Fruit fly (Drosophila melanogaster) whole organism, prepupa: ENCODE measurements around the gene CG7320.
A peak's percentile ranks its signal among the peaks of the same experiment; 100 is the strongest.

Experiments
- Blimp-1 ChIP-seq: fragments of 200-800 bp; sonication (Bioruptor generic); optimal IDR thresholded peaks from 3 replicates; lab custom pipeline; 2017; ENCODE audit warnings: missing biosample characterization, missing genetic modification characterization, mild to moderate bottlenecking, moderate library complexity, missing genetic modification reagents
- CG10669 ChIP-seq: fragments of 200-800 bp; sonication (Bioruptor generic); optimal IDR thresholded peaks from 3 replicates; lab custom pipeline; 2018; ENCODE audit warnings: missing biosample characterization, mild to moderate bottlenecking, missing genetic modification characterization, moderate library complexity
- CG11294 ChIP-seq: fragments of 200-800 bp; sonication (Bioruptor generic); IDR thresholded peaks from 2 replicates; pipeline ENCODE4 v1.3.6; 2022; ENCODE audit warnings: missing biosample characterization, missing genetic modification characterization
- CG11762 ChIP-seq: fragments of 200-800 bp; sonication (Bioruptor generic); optimal IDR thresholded peaks from 3 replicates; lab custom pipeline; 2016; ENCODE audit warnings: missing biosample characterization, missing genetic modification characterization; ENCODE audit not compliant: insufficient read depth
- CG1621 ChIP-seq: fragments of 200-800 bp; sonication (Bioruptor generic); optimal IDR thresholded peaks from 3 replicates; lab custom pipeline; 2018; ENCODE audit warnings: missing biosample characterization, mild to moderate bottlenecking, missing genetic modification characterization
- CG16779 ChIP-seq: fragments of 200-800 bp; sonication (Bioruptor generic); optimal IDR thresholded peaks from 3 replicates; lab custom pipeline; 2017; ENCODE audit warnings: missing biosample characterization, mild to moderate bottlenecking, missing genetic modification characterization
- CG3032 ChIP-seq: fragments of 200-800 bp; optimal IDR thresholded peaks from 2 replicates; lab custom pipeline; 2019; ENCODE audit warnings: missing biosample characterization, mild to moderate bottlenecking, missing genetic modification characterization, moderate library complexity
- CG34406 ChIP-seq: fragments of 200-800 bp; sonication (Bioruptor generic); optimal IDR thresholded peaks from 3 replicates; lab custom pipeline; 2016; ENCODE audit warnings: missing biosample characterization, missing genetic modification characterization
- CG3919 ChIP-seq: fragments of 200-800 bp; sonication (Bioruptor generic); optimal IDR thresholded peaks from 3 replicates; lab custom pipeline; 2016; ENCODE audit warnings: missing biosample characterization, missing genetic modification characterization
- CG4318 ChIP-seq: fragments of 200-800 bp; sonication (Bioruptor generic); optimal IDR thresholded peaks from 3 replicates; lab custom pipeline; 2017; ENCODE audit warnings: missing biosample characterization, mild to moderate bottlenecking, missing genetic modification characterization
- CG6163 ChIP-seq: fragments of 200-800 bp; sonication (Bioruptor generic); IDR thresholded peaks from 3 replicates; pipeline ENCODE4 v1.3.6; 2022; ENCODE audit warnings: missing biosample characterization, missing genetic modification characterization
- CG6276 ChIP-seq: fragments of 200-800 bp; sonication (Bioruptor generic); optimal IDR thresholded peaks from 2 replicates; lab custom pipeline; 2017; ENCODE audit warnings: missing biosample characterization, mild to moderate bottlenecking, missing genetic modification characterization
- CG6792 ChIP-seq: fragments of 200-800 bp; sonication (Bioruptor generic); optimal IDR thresholded peaks from 3 replicates; lab custom pipeline; 2016; ENCODE audit warnings: missing biosample characterization, missing genetic modification characterization
- CG6808 ChIP-seq: fragments of 200-800 bp; sonication (Bioruptor generic); optimal IDR thresholded peaks from 3 replicates; lab custom pipeline; 2017; ENCODE audit warnings: missing biosample characterization, missing genetic modification characterization, mild to moderate bottlenecking, moderate library complexity, missing genetic modification reagents
- CG6854 ChIP-seq: fragments of 200-800 bp; sonication (Bioruptor generic); optimal IDR thresholded peaks from 2 replicates; lab custom pipeline; 2017; ENCODE audit warnings: missing biosample characterization, mild to moderate bottlenecking, missing genetic modification characterization
- CG8319 ChIP-seq: fragments of 200-800 bp; sonication (Bioruptor generic); optimal IDR thresholded peaks from 3 replicates; lab custom pipeline; 2016; ENCODE audit warnings: missing biosample characterization, missing genetic modification characterization
- CG9139 ChIP-seq: fragments of 200-800 bp; sonication (Bioruptor generic); optimal IDR thresholded peaks from 3 replicates; lab custom pipeline; 2017; ENCODE audit warnings: missing biosample characterization, mild to moderate bottlenecking, missing genetic modification characterization
- Eip75B ChIP-seq: fragments of 200-800 bp; sonication (Bioruptor generic); optimal IDR thresholded peaks from 3 replicates; lab custom pipeline; 2016; ENCODE audit warnings: missing biosample characterization, missing genetic modification characterization
- Eip78C ChIP-seq: fragments of 200-800 bp; sonication (Bioruptor generic); peaks from one replicate; lab custom pipeline; 2016; ENCODE audit warnings: missing biosample characterization, missing genetic modification characterization
- Eip93F ChIP-seq: fragments of 200-800 bp; sonication (Bioruptor generic); optimal IDR thresholded peaks from 2 replicates; lab custom pipeline; 2016; ENCODE audit warnings: missing biosample characterization, mild to moderate bottlenecking, missing genetic modification characterization
- Ets96B ChIP-seq: fragments of 200-800 bp; optimal IDR thresholded peaks from 2 replicates; lab custom pipeline; 2019; ENCODE audit warnings: missing biosample characterization, mild to moderate bottlenecking, missing genetic modification characterization, moderate library complexity
- Gug ChIP-seq: fragments of 200-800 bp; sonication (Bioruptor generic); IDR thresholded peaks from 2 replicates; pipeline ENCODE4 v1.3.6; 2022; ENCODE audit warnings: missing biosample characterization, missing genetic modification characterization
- Hr38 ChIP-seq: sonication (Bioruptor generic); optimal IDR thresholded peaks from 2 replicates; lab custom pipeline; 2016; ENCODE audit warnings: missing biosample characterization, missing genetic modification characterization
- Hr39 ChIP-seq: fragments of 200-800 bp; sonication (Bioruptor generic); optimal IDR thresholded peaks from 2 replicates; lab custom pipeline; 2016; ENCODE audit warnings: missing biosample characterization, missing genetic modification characterization
- Hr4 ChIP-seq: fragments of 200-800 bp; sonication (Bioruptor generic); optimal IDR thresholded peaks from 3 replicates; lab custom pipeline; 2016; ENCODE audit warnings: missing biosample characterization, missing genetic modification characterization
- Lpt ChIP-seq: fragments of 200-800 bp; sonication (Bioruptor generic); optimal IDR thresholded peaks from 3 replicates; lab custom pipeline; 2016; ENCODE audit warnings: missing biosample characterization, missing genetic modification characterization
- OdsH ChIP-seq: fragments of 200-800 bp; sonication (Bioruptor generic); optimal IDR thresholded peaks from 3 replicates; lab custom pipeline; 2016; ENCODE audit warnings: missing biosample characterization, missing genetic modification characterization
- Smox ChIP-seq: fragments of 200-800 bp; sonication (Bioruptor generic); optimal IDR thresholded peaks from 3 replicates; lab custom pipeline; 2016; ENCODE audit warnings: missing biosample characterization, missing genetic modification characterization
- Sox102F ChIP-seq: fragments of 200-800 bp; sonication (Bioruptor generic); optimal IDR thresholded peaks from 2 replicates; lab custom pipeline; 2016; ENCODE audit warnings: missing biosample characterization, mild to moderate bottlenecking, missing genetic modification characterization
- Sox14 ChIP-seq: fragments of 200-800 bp; sonication (Bioruptor generic); optimal IDR thresholded peaks from 3 replicates; lab custom pipeline; 2016; ENCODE audit warnings: missing biosample characterization, missing genetic modification characterization
- Sox15 ChIP-seq: fragments of 200-800 bp; sonication (Bioruptor generic); optimal IDR thresholded peaks from 3 replicates; lab custom pipeline; 2016; ENCODE audit warnings: missing biosample characterization, missing genetic modification characterization
- achi ChIP-seq: fragments of 200-800 bp; sonication (Bioruptor generic); optimal IDR thresholded peaks from 3 replicates; lab custom pipeline; 2016; ENCODE audit warnings: missing biosample characterization, missing genetic modification characterization
- acj6 ChIP-seq: fragments of 200-800 bp; sonication (Bioruptor generic); optimal IDR thresholded peaks from 3 replicates; lab custom pipeline; 2016; ENCODE audit warnings: missing biosample characterization, missing genetic modification characterization
- cyc ChIP-seq: fragments of 200-800 bp; sonication (Bioruptor generic); optimal IDR thresholded peaks from 3 replicates; lab custom pipeline; 2016; ENCODE audit warnings: missing biosample characterization, missing genetic modification characterization
- dac ChIP-seq: fragments of 200-800 bp; sonication (Bioruptor generic); optimal IDR thresholded peaks from 2 replicates; lab custom pipeline; 2017; ENCODE audit warnings: missing biosample characterization, mild to moderate bottlenecking, missing genetic modification characterization
- dsx ChIP-seq: fragments of 200-800 bp; optimal IDR thresholded peaks from 3 replicates; lab custom pipeline; 2019; ENCODE audit warnings: missing biosample characterization, mild to moderate bottlenecking, missing genetic modification characterization, moderate library complexity; ENCODE audit not compliant: poor library complexity, severe bottlenecking
- esn ChIP-seq: fragments of 200-800 bp; sonication (Bioruptor generic); optimal IDR thresholded peaks from 2 replicates; lab custom pipeline; 2016; ENCODE audit warnings: missing biosample characterization, mild to moderate bottlenecking, missing genetic modification characterization, moderate library complexity
- fd59A ChIP-seq: fragments of 200-800 bp; sonication (Bioruptor generic); optimal IDR thresholded peaks from 2 replicates; lab custom pipeline; 2017; ENCODE audit warnings: missing biosample characterization, mild to moderate bottlenecking, missing genetic modification characterization, missing genetic modification reagents
- fkh ChIP-seq: fragments of 200-800 bp; sonication (Bioruptor generic); optimal IDR thresholded peaks from 3 replicates; lab custom pipeline; 2017; ENCODE audit warnings: missing biosample characterization, mild to moderate bottlenecking, missing genetic modification characterization, moderate library complexity
- lz ChIP-seq: fragments of 200-800 bp; sonication (Bioruptor generic); optimal IDR thresholded peaks from 3 replicates; lab custom pipeline; 2016; ENCODE audit warnings: missing biosample characterization, missing genetic modification characterization
- net ChIP-seq: fragments of 200-800 bp; sonication (Bioruptor generic); optimal IDR thresholded peaks from 3 replicates; lab custom pipeline; 2016; ENCODE audit warnings: missing biosample characterization, missing genetic modification characterization
- pdm3 ChIP-seq: fragments of 200-800 bp; sonication (Bioruptor generic); optimal IDR thresholded peaks from 3 replicates; lab custom pipeline; 2016; ENCODE audit warnings: missing biosample characterization, missing genetic modification characterization
- salr ChIP-seq, 2 experiments: fragments of 200-800 bp; sonication (Bioruptor generic); optimal IDR thresholded peaks; 3 replicates each; lab custom pipeline; 2016 to 2018; ENCODE audit warnings: missing biosample characterization in 2 of 2, missing genetic modification characterization in 2 of 2, mild to moderate bottlenecking in 1 of 2
- spab ChIP-seq: fragments of 200-800 bp; sonication (Bioruptor generic); optimal IDR thresholded peaks from 2 replicates; lab custom pipeline; 2017; ENCODE audit warnings: missing biosample characterization, mild to moderate bottlenecking, missing genetic modification characterization, missing genetic modification reagents
- ss ChIP-seq, 2 experiments: fragments of 200-800 bp; sonication (Bioruptor generic); optimal IDR thresholded peaks; 2 replicates in 1 of 2; 3 replicates in 1 of 2; lab custom pipeline; 2017 to 2018; ENCODE audit warnings: mild to moderate bottlenecking in 2 of 2, missing biosample characterization in 2 of 2, missing genetic modification characterization in 2 of 2, moderate library complexity in 1 of 2
- svp ChIP-seq: fragments of 200-800 bp; sonication (Bioruptor generic); peaks from one replicate; lab custom pipeline; 2016; ENCODE audit warnings: missing biosample characterization, missing genetic modification characterization
- topi ChIP-seq: fragments of 200-800 bp; sonication (Bioruptor generic); optimal IDR thresholded peaks from 3 replicates; lab custom pipeline; 2016; ENCODE audit warnings: missing biosample characterization, missing genetic modification characterization
- vri ChIP-seq: fragments of 200-800 bp; sonication (Bioruptor generic); optimal IDR thresholded peaks from 3 replicates; lab custom pipeline; 2016; ENCODE audit warnings: missing biosample characterization, mild to moderate bottlenecking, missing genetic modification characterization

CG7320 gene

dm6 chr3L:18240348-18240812 lies 39.1 kb downstream of the CG7320 start (continued):
- TF ChIP-seq Sox14 (GFP tag; lab: Kevin White, UChicago) (peak; percentile 29), Lpt (peak; percentile 9), Gug (0 out of 2 replicates have a peak, but pooled peaks have one; percentile 28), pdm3 (peak; percentile 33), fd59A (GFP tag; lab: Kevin White, UChicago) (no peak)

DNA sequence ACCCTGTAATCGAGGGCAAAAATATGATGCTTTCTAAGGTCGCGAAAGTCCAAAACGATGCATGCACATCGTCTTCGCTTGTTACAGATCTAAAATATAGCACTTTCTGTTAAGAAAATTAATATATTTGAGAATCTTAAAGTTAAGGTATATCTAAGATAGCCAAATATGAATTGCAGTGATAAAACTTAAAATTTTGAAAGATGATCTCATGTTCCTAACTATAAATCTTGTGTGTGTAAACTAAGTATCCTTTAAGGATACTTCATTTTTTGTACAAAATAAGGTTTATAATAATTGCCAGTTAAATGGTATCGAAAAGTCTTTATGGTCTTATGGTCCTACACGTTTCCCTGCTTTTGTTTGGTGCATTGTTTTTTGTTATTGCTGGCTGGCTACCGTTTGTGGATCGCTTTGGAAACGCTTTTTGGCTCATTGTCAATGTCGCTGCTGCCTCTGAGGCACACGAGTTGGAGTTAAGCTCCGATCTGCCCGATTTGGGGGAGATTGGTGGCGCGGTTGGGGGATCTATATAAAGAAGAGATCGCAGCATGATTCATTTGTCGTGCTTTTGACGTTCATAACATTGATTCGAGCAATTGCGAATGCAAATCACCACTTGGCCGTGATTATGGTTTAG lies 39.8 kb downstream of the CG7320 start:
- TF ChIP-seq svp (GFP tag; lab: Kevin White, UChicago) (peak; percentile 87), achi (peak; percentile 68), fkh (no peak), CG6276 (GFP tag; lab: Kevin White, UChicago) (no peak), acj6 (GFP tag; lab: Kevin White, UChicago) (peak; percentile 69), CG9139 (GFP tag; lab: Kevin White, UChicago) (no peak), CG6163 (GFP tag; lab: Robert Waterston, UW) (no peak), CG3919 (GFP tag; lab: Kevin White, UChicago) (peak; percentile 60), ss (GFP tag; optimal IDR thresholded peaks at IDR 0.05; lab: Kevin White, UChicago) (peak; percentile 39 to 49), Gug (no peak), CG4318 (peak; percentile 46), Hr38 (GFP tag; lab: Kevin White, UChicago) (no peak), Sox102F (peak; percentile 63), salr (GFP tag; optimal IDR thresholded peaks at IDR 0.05; lab: Kevin White, UChicago) (peak in 1 of 2 experiments; percentile 54), Sox14 (GFP tag; lab: Kevin White, UChicago) (peak; percentile 62), CG3032 (tag; lab: Kevin White, UChicago) (peak; percentile 56), Smox (GFP tag; lab: Kevin White, UChicago) (peak; percentile 71), dac (GFP tag; lab: Kevin White, UChicago) (no peak), fd59A (GFP tag; lab: Kevin White, UChicago) (peak; percentile 59), net (GFP tag; lab: Kevin White, UChicago) (peak; percentile 67), CG6808 (GFP tag; lab: Kevin White, UChicago) (peak; percentile 62), CG8319 (GFP tag; lab: Kevin White, UChicago) (no peak), Lpt (no peak), CG6792 (GFP tag; lab: Kevin White, UChicago) (peak; percentile 45), spab (GFP tag; lab: Kevin White, UChicago) (peak; percentile 43), vri (GFP tag; lab: Kevin White, UChicago) (peak; percentile 6), esn (GFP tag; lab: Kevin White, UChicago) (peak; percentile 80), CG6854 (GFP tag; lab: Kevin White, UChicago) (no peak), CG34406 (GFP tag; lab: Kevin White, UChicago) (peak; percentile 58), CG1621 (no peak), Blimp-1 (GFP tag; lab: Kevin White, UChicago) (peak; percentile 18), CG11762 (GFP tag; lab: Kevin White, UChicago) (peak; percentile 34), Ets96B (tag; lab: Kevin White, UChicago) (peak; percentile 51), dsx (GFP tag; lab: Kevin White, UChicago) (no peak), Eip93F (no peak), Sox15 (GFP tag; lab: Kevin White, UChicago) (peak; percentile 34), Eip75B (GFP tag; lab: Kevin White, UChicago) (peak; percentile 64), cyc (GFP tag; lab: Kevin White, UChicago) (peak; percentile 56), Eip78C (GFP tag; lab: Kevin White, UChicago) (peak; percentile 93), CG10669 (GFP tag; lab: Kevin White, UChicago) (peak; percentile 47), CG11294 (GFP tag; lab: Robert Waterston, UW) (no peak), OdsH (GFP tag; lab: Kevin White, UChicago) (peak; percentile 64), Hr4 (peak; percentile 28), CG16779 (tag; lab: Kevin White, UChicago) (no peak), pdm3 (peak; percentile 63), topi (GFP tag; lab: Kevin White, UChicago) (peak; percentile 80), Hr39 (GFP tag; lab: Kevin White, UChicago) (peak; percentile 68), lz (GFP tag; lab: Kevin White, UChicago) (peak; percentile 69)
